Fruit fly (Drosophila melanogaster): ENCODE results near the gene PolD1.

The PolD1 gene

DNA sequence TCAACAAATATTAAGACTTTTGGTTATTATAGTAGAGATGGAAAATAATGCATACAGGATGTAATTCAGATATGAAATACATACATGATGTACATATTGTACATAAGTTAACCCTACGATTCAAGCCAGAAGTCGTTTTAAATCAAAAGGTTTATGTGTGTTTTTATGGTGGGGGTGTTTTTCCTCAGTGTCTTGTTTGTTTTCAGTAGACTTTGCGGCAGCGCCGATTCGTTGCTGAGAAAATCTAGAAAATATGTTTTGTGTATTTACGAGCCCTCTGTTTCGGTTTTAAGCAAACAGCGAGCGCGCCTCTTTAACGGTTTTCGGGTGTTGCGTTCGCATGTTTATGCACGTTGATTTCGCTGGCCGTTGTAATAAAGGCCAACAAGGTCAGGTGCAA is 33.7 kb downstream of the PolD1 start (continued):
- TF ChIP-seq oc (tag; optimal IDR thresholded peaks at IDR 0.05) (no peak), org-1 (GFP tag; optimal IDR thresholded peaks at IDR 0.05) (no peak), CG2678 (tag; optimal IDR thresholded peaks at IDR 0.05) (peak; percentile 29), CG2199 (GFP tag; IDR thresholded peaks at IDR 0.05) (0 out of 3 replicates have a peak, but pooled peaks have one; percentile 25), gem (tag; optimal IDR thresholded peaks at IDR 0.05) (peak; percentile 1), zf30C (GFP tag; optimal IDR thresholded peaks at IDR 0.05) (peak; percentile 10), Bdp1 (GFP tag; optimal IDR thresholded peaks at IDR 0.05) (no peak), abd-A (tag; optimal IDR thresholded peaks at IDR 0.05) (peak; percentile 5), ara (GFP tag; IDR thresholded peaks at IDR 0.05) (no peak), hkb (optimal IDR thresholded peaks at IDR 0.05) (no peak), hkb (GFP tag; IDR thresholded peaks at IDR 0.05) (0 out of 2 replicates have a peak, but pooled peaks have one; percentile 23), row (GFP tag; IDR thresholded peaks at IDR 0.05) (peak; percentile 21; the same call in 1 of the 3 replicates), Hey (tag; optimal IDR thresholded peaks at IDR 0.05) (no peak), tio (GFP tag; optimal IDR thresholded peaks at IDR 0.05) (no peak), CG15696 (tag; optimal IDR thresholded peaks at IDR 0.05) (peak; percentile 32)

DNA sequence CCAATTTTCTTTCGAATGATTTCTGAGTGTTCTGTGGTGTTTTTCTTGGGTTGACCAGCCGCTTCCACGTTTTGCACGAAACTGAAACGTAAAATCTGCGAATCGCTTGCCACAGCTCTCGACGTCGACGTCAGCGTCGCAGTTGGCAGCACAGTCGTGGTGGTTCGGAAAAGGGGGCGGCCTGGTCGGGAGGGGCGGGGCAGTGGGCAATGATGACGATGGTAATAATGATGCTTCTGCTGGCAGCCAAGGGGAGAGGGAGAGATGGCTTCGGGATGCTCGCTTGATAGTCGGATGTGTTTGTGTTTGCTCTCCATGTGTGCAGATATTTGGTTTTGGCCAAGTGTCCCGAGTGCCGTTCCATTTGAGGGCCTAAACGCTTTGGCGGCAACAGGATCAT is 34.7 kb downstream of the PolD1 start:
- TF ChIP-seq dan (GFP tag; IDR thresholded peaks at IDR 0.05) (no peak), crol (GFP tag; IDR thresholded peaks at IDR 0.05) (peak; percentile 88), abd-A (tag; optimal IDR thresholded peaks at IDR 0.05) (peak; percentile 30), ftz-f1 (GFP tag; optimal IDR thresholded peaks at IDR 0.05) (no peak), lab (GFP tag; optimal IDR thresholded peaks at IDR 0.05) (peak; percentile 19), CG10543 (GFP tag; optimal IDR thresholded peaks at IDR 0.05) (peak; percentile 30), knrl (GFP tag; IDR thresholded peaks at IDR 0.05; ENCODE audit: partially characterized antibody) (0 out of 3 replicates have a peak, but pooled peaks have one; percentile 14), Awh (GFP tag; IDR thresholded peaks at IDR 0.05) (0 out of 2 replicates have a peak, but pooled peaks have one; percentile 12), CG7987 (GFP tag; optimal IDR thresholded peaks at IDR 0.05) (no peak), E2f1 (GFP tag; IDR thresholded peaks at IDR 0.05) (0 out of 2 replicates have a peak, but pooled peaks have one; percentile 9), nom (GFP tag; optimal IDR thresholded peaks at IDR 0.05) (peak; percentile 10), Adf1 (GFP tag; IDR thresholded peaks at IDR 0.05) (peak; percentile 96), chm (GFP tag; IDR thresholded peaks at IDR 0.05) (0 out of 2 replicates have a peak, but pooled peaks have one; percentile 46), oc (tag; optimal IDR thresholded peaks at IDR 0.05) (no peak), CG1603 (tag; optimal IDR thresholded peaks at IDR 0.05) (no peak), Bgb (GFP tag; IDR thresholded peaks at IDR 0.05; ENCODE audit: partially characterized antibody) (peak; percentile 42; the same call in 1 of the 2 replicates), chinmo (GFP tag; IDR thresholded peaks at IDR 0.05; ENCODE audit: partially characterized antibody) (0 out of 4 replicates have a peak, but pooled peaks have one; percentile 38), Deaf1 (tag; optimal IDR thresholded peaks at IDR 0.05) (peak; percentile 78), CG12769 (tag; optimal IDR thresholded peaks at IDR 0.05) (peak; percentile 82), CG13287 (GFP tag; IDR thresholded peaks at IDR 0.05; ENCODE audit: partially characterized antibody) (peak; percentile 10; the same call in 1 of the 2 replicates)

DNA sequence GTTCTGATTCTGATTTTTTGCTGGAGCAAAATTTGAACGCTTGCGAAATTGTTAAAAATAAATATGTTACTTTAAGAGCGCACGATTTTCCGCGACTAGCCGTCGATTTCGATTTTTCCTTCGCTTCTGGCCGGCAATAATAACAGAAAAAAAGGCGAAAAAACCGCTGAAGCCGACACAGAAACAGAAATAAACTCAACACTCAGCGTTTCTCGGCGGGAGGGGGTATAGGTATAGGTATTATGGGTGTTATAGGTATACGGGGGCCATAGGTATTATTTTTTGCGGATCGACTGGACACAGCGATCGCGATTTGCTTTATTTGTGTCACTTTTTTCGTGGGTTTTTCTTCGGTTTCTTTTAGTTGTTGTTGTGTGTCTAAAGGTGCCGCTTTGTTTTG is 35.3 kb downstream of the PolD1 start:
- TF ChIP-seq CG13894 (tag; optimal IDR thresholded peaks at IDR 0.05) (peak; percentile 2), CG2199 (GFP tag; IDR thresholded peaks at IDR 0.05) (0 out of 3 replicates have a peak, but pooled peaks have one; percentile 27), C15 (GFP tag; IDR thresholded peaks at IDR 0.05) (0 out of 3 replicates have a peak, but pooled peaks have one; percentile 10), trh (GFP tag; optimal IDR thresholded peaks at IDR 0.05) (no peak), CG15479 (GFP tag; optimal IDR thresholded peaks at IDR 0.05) (no peak), pfk (GFP tag; optimal IDR thresholded peaks at IDR 0.05) (no peak)
